Worm (Caenorhabditis elegans): ENCODE measurements around the gene sre-29.
A peak's percentile ranks its signal among the peaks of the same experiment; 100 is the strongest.

The sre-29 gene

DNA sequence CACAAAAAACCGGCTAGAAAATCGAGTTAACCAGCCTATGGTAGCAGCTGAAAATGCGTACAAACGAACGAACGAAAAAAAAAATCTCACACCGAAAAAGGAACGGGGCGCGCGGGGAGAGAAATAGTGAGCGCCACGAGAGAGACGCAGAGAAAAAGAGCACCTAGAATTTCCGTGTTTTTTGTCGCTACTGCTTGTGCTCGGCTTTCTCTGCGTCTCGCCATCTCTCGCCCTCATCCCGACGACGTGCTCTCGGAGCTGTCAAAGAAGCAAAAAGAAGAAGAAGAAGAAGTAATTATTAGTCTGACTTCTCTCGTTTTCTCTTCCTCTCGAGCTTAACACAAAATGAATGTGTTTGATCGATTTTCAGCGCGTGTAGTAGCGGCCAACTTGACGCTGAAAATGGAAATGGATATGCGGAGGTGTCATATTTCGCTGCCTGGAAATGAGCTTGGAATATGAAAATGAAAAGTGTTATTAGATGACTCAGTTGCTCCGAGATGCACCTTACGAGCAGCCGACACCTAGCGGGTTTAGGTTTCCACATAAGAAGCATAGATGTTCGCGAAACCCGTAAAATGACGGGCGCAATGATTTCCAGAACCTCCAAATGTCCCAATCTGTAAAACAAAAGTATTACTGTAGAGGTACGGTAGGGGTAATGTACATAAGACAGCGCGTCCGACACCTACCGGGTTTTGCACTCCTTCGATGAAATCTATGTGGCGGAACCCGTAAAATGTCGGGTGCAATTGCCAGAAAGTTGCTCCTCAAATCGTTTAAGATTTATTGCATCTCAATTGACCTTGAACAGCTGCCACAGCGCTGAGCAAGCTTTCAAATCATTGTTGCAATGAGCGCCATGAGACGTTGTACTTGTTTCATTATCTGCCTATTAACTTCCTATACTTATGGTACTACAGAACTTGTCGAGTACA is 18.8 kb downstream of the sre-29 start, which contains the start of gene btb-14:
btb-14 (plus strand) TSS at position 839 of the 938 bp plus-strand sequence.
- TF ChIP-seq mep-1 (tag; optimal IDR thresholded peaks at IDR 0.05) (no peak), unc-120 (tag; optimal IDR thresholded peaks at IDR 0.05; ENCODE audit: poor library complexity, severe bottlenecking) (no peak), ceh-83 (GFP tag; optimal IDR thresholded peaks at IDR 0.05) (no peak), cnd-1 (tag; optimal IDR thresholded peaks at IDR 0.05) (no peak), unc-39 (tag; optimal IDR thresholded peaks at IDR 0.05) (peak; percentile 23), sem-2 (GFP tag; optimal IDR thresholded peaks at IDR 0.05) (no peak), pha-4 (tag; optimal IDR thresholded peaks at IDR 0.05) (no peak), lin-13 (tag; optimal IDR thresholded peaks at IDR 0.05) (no peak), nhr-2 (tag; optimal IDR thresholded peaks at IDR 0.05) (no peak), hlh-1 (tag; optimal IDR thresholded peaks at IDR 0.05) (peak; percentile 0), blmp-1 (tag; optimal IDR thresholded peaks at IDR 0.05) (no peak)

DNA sequence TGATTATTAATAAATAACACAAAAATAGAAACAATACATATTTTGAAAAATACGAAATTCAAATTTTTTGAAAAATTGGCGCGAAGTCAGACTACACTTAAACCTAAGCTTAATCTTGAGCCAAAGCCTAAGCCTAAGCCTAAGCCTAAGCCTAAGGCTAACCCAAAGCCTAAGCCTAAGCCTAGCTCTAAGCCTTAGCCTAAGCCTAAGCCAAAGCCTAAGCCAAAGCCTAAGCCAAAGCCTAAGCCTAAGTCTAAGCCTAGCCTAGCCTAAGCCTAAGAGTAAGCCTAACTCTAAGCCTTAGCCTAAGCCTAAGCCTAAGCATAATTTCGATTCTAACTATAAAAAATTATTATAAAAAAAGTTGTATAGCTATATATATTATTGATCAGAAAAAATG is 20.8 kb downstream of the sre-29 start:
- TF ChIP-seq mab-5 (tag; optimal IDR thresholded peaks at IDR 0.05) (no peak), ham-2 (GFP tag; optimal IDR thresholded peaks at IDR 0.05) (peak; percentile 12)

DNA sequence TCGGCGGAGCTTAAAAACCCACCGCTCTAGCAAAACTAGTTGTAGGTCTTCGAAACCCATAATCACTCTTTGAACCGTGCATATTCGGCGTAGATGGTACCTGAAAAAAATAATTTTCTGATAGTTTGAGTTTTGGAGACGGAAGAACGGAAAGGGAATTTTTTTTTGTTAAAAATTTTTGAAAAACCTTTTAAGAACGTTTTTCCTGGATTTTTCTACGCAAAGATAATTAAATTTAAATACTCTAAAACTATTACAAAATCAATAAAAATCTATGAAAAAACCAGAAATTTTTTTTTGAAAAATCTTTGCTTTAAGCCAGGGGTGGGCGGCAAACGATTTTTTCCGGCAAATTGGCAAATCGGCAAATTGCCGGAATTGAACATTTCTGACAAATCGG is 22.3 kb downstream of the sre-29 start, which contains the start of gene marc-5:
marc-5 (minus strand) TSS at position 101 of the 400 bp plus-strand sequence.
- no peak for TF ChIP-seq hlh-1 (tag; optimal IDR thresholded peaks at IDR 0.05)
- TF ChIP-seq sptf-1 (tag; optimal IDR thresholded peaks at IDR 0.05) = no peak
- TF ChIP-seq snpc-4 (tag; optimal IDR thresholded peaks at IDR 0.05) = no peak
- TF ChIP-seq elt-1 (tag; optimal IDR thresholded peaks at IDR 0.05; ENCODE audit: borderline replicate concordance, insufficient read depth) = no peak
- TF ChIP-seq lin-32 (GFP tag; optimal IDR thresholded peaks at IDR 0.05) = no peak
- TF ChIP-seq drap-1 (GFP tag; optimal IDR thresholded peaks at IDR 0.05) = no peak
- no peak for TF ChIP-seq ceh-39 (tag; optimal IDR thresholded peaks at IDR 0.05)
- no peak for TF ChIP-seq zip-8 (tag; optimal IDR thresholded peaks at IDR 0.05)
- no peak for TF ChIP-seq elt-3 (tag; optimal IDR thresholded peaks at IDR 0.05)
- TF ChIP-seq ham-2 (GFP tag; optimal IDR thresholded peaks at IDR 0.05) = no peak
- no peak for TF ChIP-seq pha-4 (tag; optimal IDR thresholded peaks at IDR 0.05)
- no peak for TF ChIP-seq flh-1 (GFP tag; optimal IDR thresholded peaks at IDR 0.05)
- no peak for TF ChIP-seq nhr-237 (tag; optimal IDR thresholded peaks at IDR 0.05)
- TF ChIP-seq lin-13 (tag; optimal IDR thresholded peaks at IDR 0.05) = no peak
- no peak for TF ChIP-seq ceh-43 (GFP tag; optimal IDR thresholded peaks at IDR 0.05)
- TF ChIP-seq sem-2 (GFP tag; optimal IDR thresholded peaks at IDR 0.05) = no peak
- TF ChIP-seq unc-120 (tag; optimal IDR thresholded peaks at IDR 0.05; ENCODE audit: poor library complexity, severe bottlenecking) = no peak
- TF ChIP-seq tbx-8 (GFP tag; optimal IDR thresholded peaks at IDR 0.05) = no peak
- no peak for TF ChIP-seq ceh-83 (GFP tag; optimal IDR thresholded peaks at IDR 0.05)

DNA sequence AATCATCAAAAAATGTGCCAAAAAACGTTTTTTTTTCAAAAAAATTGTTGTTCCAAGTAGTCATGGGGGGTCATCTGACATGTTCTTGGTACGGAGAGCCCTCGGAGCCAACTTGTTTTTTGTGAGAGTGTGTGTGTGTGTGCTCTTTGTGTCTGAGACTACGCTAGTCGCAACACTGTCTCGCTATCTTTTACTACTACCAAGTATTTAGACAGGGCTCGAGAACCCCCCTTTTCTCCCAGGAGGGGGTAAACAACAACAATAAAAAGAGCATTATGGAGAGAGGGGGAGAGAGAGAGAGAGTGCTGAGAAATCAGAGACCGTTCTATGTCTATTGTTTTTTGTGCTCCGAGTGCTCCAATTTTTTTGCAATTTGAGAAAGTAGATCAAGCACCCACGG is 22.9 kb downstream of the sre-29 start:
- TF ChIP-seq ztf-11 (tag; optimal IDR thresholded peaks at IDR 0.05) = no peak
- no peak for TF ChIP-seq lin-32 (GFP tag; optimal IDR thresholded peaks at IDR 0.05)
- TF ChIP-seq nhr-237 (tag; optimal IDR thresholded peaks at IDR 0.05) = no peak
- no peak for TF ChIP-seq ceh-43 (GFP tag; optimal IDR thresholded peaks at IDR 0.05)
- TF ChIP-seq elt-3 (tag; optimal IDR thresholded peaks at IDR 0.05) = no peak

DNA sequence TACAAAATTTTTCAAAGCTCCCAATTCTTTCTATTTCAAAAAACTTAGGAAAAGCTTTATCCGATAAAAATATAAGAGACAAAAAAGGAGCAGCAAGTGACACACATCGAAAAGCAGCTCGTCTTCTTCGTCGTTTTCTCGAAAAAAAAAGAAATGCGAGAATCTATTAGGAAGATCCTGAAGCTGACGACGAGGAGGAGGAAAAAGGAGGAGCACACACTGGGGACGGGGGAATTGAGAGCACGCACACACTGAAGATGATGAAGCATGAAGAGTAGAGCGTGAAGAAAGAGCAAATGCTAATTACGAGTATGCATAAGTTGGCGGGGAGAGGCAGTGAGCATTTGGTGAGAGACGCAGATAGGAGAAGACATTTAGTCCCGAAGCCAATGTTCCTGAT is 27.8 kb downstream of the sre-29 start:
- TF ChIP-seq ces-1 (GFP tag; optimal IDR thresholded peaks at IDR 0.05) = peak; percentile 64
- TF ChIP-seq lin-32 (GFP tag; optimal IDR thresholded peaks at IDR 0.05) = no peak

DNA sequence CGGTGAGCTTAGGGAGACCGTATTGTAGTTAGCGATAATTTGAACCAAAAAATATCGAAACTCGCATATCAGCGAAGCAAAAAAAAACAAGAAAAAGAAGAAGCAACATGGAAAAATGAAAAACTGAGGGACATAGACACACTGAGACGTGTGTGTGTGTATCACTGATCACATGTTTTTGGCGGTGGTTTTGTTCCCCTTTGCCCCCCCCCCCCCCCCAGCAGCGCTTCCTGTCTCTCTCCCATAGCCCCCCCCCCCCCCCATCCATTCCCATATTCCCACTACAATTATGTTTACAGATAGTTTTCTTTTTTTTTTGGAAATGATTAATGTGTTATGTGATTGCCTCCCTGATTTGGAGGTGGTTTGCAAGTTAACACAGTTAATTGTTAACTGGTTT is 32.5 kb downstream of the sre-29 start:
- TF ChIP-seq ceh-43 (GFP tag; optimal IDR thresholded peaks at IDR 0.05) (no peak), bed-3 (GFP tag; optimal IDR thresholded peaks at IDR 0.05) (no peak)
